Worm (Caenorhabditis elegans): ENCODE data around the gene jmjd-2.

- TF ChIP-seq Y55F3AM.14 (GFP tag; optimal IDR thresholded peaks at IDR 0.05): no peak
- no peak for TF ChIP-seq mdl-1 (tag; optimal IDR thresholded peaks at IDR 0.05)
Measured at ce11 chrII:14252057-14252456, 8.7 kb upstream of the jmjd-2 start, which contains the start of gene Y54G11A.2.
